Worm (Caenorhabditis elegans): ENCODE data around the gene svh-2.

svh-2 gene

DNA sequence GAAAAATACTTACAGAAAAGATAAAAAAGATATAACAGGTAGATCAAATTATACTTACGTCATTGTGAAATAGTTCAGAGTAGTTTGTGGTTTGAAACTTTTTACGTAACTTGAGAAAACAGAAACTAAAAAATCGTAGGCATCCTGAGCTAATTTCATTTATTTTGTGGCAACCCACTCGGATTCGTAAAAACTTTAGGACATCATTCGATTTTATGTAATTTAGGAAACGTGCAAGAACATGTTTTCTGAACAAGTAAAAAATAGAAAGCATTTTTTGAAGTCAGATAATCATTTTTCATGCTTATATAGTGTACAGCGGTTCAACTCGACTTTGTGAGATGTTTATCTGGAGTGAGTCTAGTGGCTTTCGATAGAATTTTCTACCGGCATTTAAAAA lies 45.6 kb downstream of the svh-2 start, which contains the start of gene hic-1:
TSS of gene hic-1 (minus strand) at position 101 of the 400 bp plus-strand sequence.
- no peak for TF ChIP-seq zag-1 (tag; optimal IDR thresholded peaks at IDR 0.05)
- TF ChIP-seq lin-14 (GFP tag; optimal IDR thresholded peaks at IDR 0.05) = peak; percentile 27
- TF ChIP-seq nhr-77 (tag; optimal IDR thresholded peaks at IDR 0.05) = no peak

DNA sequence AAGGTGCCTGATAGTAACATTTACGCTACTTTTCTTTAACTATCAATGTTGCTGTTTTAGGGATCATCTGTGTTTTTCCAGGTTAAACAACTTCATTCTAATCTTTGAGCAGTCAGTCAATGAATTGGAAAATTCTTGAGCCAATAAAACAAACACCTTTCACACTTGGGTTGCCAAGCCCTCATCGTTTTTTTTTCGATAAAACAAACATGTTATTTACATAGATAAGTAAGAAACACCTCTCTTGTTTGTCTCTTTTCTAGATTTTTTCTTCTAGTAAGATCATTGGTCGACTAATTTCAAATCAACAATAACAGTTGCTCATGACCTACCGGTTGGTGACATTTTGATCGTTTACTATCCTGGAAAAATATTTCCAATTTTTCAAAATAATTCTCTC lies 48.9 kb downstream of the svh-2 start:
- no peak for TF ChIP-seq ets-5 (GFP tag; IDR thresholded peaks at IDR 0.05)
- TF ChIP-seq lin-39 (tag; optimal IDR thresholded peaks at IDR 0.05) = no peak
- TF ChIP-seq nhr-76 (tag; optimal IDR thresholded peaks at IDR 0.05) = no peak
- TF ChIP-seq snpc-4 (tag; optimal IDR thresholded peaks at IDR 0.05) = no peak
- TF ChIP-seq lin-15B (tag; optimal IDR thresholded peaks at IDR 0.05) = no peak
- no peak for TF ChIP-seq nhr-84 (tag; optimal IDR thresholded peaks at IDR 0.05)
- TF ChIP-seq ztf-4 (tag; optimal IDR thresholded peaks at IDR 0.05) = no peak
- no peak for TF ChIP-seq nhr-11 (tag; optimal IDR thresholded peaks at IDR 0.05)
- no peak for TF ChIP-seq skn-1 (tag; optimal IDR thresholded peaks at IDR 0.05)
- TF ChIP-seq egl-27 (tag; optimal IDR thresholded peaks at IDR 0.05) = no peak
- TF ChIP-seq nhr-85 (tag) = no peak
- TF ChIP-seq ceh-8 (GFP tag; optimal IDR thresholded peaks at IDR 0.05) = no peak
- TF ChIP-seq sptf-1 (tag; optimal IDR thresholded peaks at IDR 0.05) = no peak

DNA sequence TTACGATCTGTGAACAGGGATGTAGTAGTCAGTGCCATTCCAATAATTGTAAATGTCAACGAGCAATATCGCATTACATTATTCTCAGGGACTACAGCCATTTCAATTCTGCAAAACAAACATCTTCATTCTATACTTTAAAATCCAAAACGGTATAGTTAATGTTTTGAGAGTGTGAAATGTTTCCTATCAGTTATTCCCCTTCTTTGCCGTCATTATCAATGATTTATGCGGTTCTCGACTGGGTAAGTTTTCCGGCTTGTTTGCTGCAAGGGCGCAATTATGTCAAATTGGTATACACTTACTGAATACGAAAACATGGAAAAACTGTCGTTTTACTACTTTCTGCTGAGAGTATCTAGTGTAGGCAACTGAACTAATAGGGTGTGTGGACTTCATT lies 50.0 kb downstream of the svh-2 start, which contains the start of gene F23G4.1:
TSS of gene F23G4.1 (minus strand) at position 101 of the 400 bp plus-strand sequence.
- TF ChIP-seq nhr-90 (tag; optimal IDR thresholded peaks at IDR 0.05; ENCODE audit: poor library complexity) (no peak), dpl-1 (GFP tag; optimal IDR thresholded peaks at IDR 0.05) (no peak), hlh-17 (GFP tag; optimal IDR thresholded peaks at IDR 0.05; ENCODE audit: borderline replicate concordance) (no peak), fkh-10 (GFP tag; optimal IDR thresholded peaks at IDR 0.05) (no peak), ztf-4 (tag; optimal IDR thresholded peaks at IDR 0.05) (no peak), nhr-84 (tag; optimal IDR thresholded peaks at IDR 0.05) (no peak), lsy-2 (tag; optimal IDR thresholded peaks at IDR 0.05) (no peak), unc-62 (GFP tag; optimal IDR thresholded peaks at IDR 0.05) (no peak), isw-1 (GFP tag; IDR thresholded peaks at IDR 0.05) (no peak)

DNA sequence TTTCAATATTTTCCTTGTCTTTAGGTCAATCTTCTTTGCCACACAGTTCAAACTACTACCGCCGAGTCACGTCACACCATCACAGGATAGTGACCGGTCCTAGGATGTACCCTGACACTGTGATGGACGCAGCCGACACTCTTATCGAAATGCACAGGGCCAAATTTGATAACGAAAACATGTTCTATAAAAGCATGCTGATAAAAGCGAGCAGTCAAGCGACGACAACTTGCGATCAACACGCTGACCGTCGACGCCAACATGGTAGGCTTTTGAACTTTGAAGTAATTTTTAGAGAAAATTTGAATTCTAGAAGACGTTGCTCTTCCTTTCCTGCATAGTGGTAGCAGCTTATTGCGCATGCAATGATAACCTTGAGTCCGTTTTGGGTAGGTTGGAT lies 53.9 kb downstream of the svh-2 start, which contains the start of gene cpr-6:
TSS of gene cpr-6 (plus strand) at position 217 of the 400 bp plus-strand sequence.
- TF ChIP-seq tbx-2 (tag; optimal IDR thresholded peaks at IDR 0.05) (no peak), unc-98 (GFP tag; IDR thresholded peaks at IDR 0.05) (no peak), nhr-19 (GFP tag; conservative IDR thresholded peaks at IDR 0.05) (no peak), efl-1 (optimal IDR thresholded peaks at IDR 0.05) (no peak), efl-1 (GFP tag; optimal IDR thresholded peaks at IDR 0.05 in 1 of 2) (peak in 1 of 2 experiments; percentile 73), sptf-1 (tag; optimal IDR thresholded peaks at IDR 0.05) (no peak), lin-35 (GFP tag; optimal IDR thresholded peaks at IDR 0.05) (peak in 1 of 2 experiments; percentile 43), lin-14 (GFP tag; optimal IDR thresholded peaks at IDR 0.05) (peak; percentile 0), C04F5.9 (tag; optimal IDR thresholded peaks at IDR 0.05) (no peak), nhr-12 (tag; optimal IDR thresholded peaks at IDR 0.05) (no peak), ceh-90 (tag; optimal IDR thresholded peaks at IDR 0.05) (no peak), mdl-1 (tag; optimal IDR thresholded peaks at IDR 0.05) (peak in 1 of 2 experiments; percentile 9), nhr-85 (tag) (no peak), nhr-237 (tag; optimal IDR thresholded peaks at IDR 0.05) (no peak), ces-1 (GFP tag; optimal IDR thresholded peaks at IDR 0.05) (no peak), jun-1 (tag; optimal IDR thresholded peaks at IDR 0.05) (peak; percentile 5), unc-130 (tag; optimal IDR thresholded peaks at IDR 0.05) (no peak), elt-2 (tag; optimal IDR thresholded peaks at IDR 0.05) (peak; percentile 89)
